Worm (Caenorhabditis elegans) whole organism, late embryonic: ENCODE data around the gene Y51H4A.25.

ENCODE experiments used
- ama-1 ChIP-seq: fragments of 150-350 bp; optimal IDR thresholded peaks from 2 replicates; lab custom pipeline; 2014
- ceh-48 ChIP-seq: sonication (generic microtip); optimal IDR thresholded peaks from 2 replicates; lab custom pipeline; 2016; ENCODE audit warnings: missing genetic modification characterization, inconsistent platforms, missing compliant biosample characterization
- ceh-9 ChIP-seq: sonication (generic microtip); optimal IDR thresholded peaks from 2 replicates; lab custom pipeline; 2016; ENCODE audit warnings: mild to moderate bottlenecking, missing genetic modification characterization, inconsistent platforms, missing compliant biosample characterization
- che-1 ChIP-seq: sonication (generic microtip); optimal IDR thresholded peaks from 2 replicates; lab custom pipeline; 2016; ENCODE audit warnings: mild to moderate bottlenecking, missing genetic modification characterization, missing compliant biosample characterization
- dmd-4 ChIP-seq: sonication (generic microtip); optimal IDR thresholded peaks from 2 replicates; lab custom pipeline; 2016; ENCODE audit warnings: borderline replicate concordance, missing genetic modification characterization, missing compliant biosample characterization
- dve-1 ChIP-seq: sonication (generic microtip); optimal IDR thresholded peaks from 2 replicates; lab custom pipeline; 2017; ENCODE audit warnings: antibody characterized with exemption, mild to moderate bottlenecking, missing genetic modification characterization, missing compliant biosample characterization
- ets-4 ChIP-seq: sonication (generic microtip); optimal IDR thresholded peaks from 2 replicates; lab custom pipeline; 2016; ENCODE audit warnings: missing genetic modification characterization, missing compliant biosample characterization
- fkh-10 ChIP-seq: fragments of 150-350 bp; optimal IDR thresholded peaks from 2 replicates; lab custom pipeline; 2014; ENCODE audit warnings: missing biosample characterization, missing genetic modification reagents, missing genetic modification characterization
- hlh-30 ChIP-seq: sonication (generic microtip); optimal IDR thresholded peaks from 2 replicates; lab custom pipeline; 2017; ENCODE audit warnings: antibody characterized with exemption, missing genetic modification characterization, missing compliant biosample characterization; ENCODE audit not compliant: insufficient read depth
- nfya-1 ChIP-seq: sonication (generic microtip); optimal IDR thresholded peaks from 2 replicates; lab custom pipeline; 2017; ENCODE audit warnings: missing genetic modification characterization, mild to moderate bottlenecking, missing compliant biosample characterization, antibody characterized with exemption, moderate library complexity
- pag-3 ChIP-seq: sonication (generic microtip); optimal IDR thresholded peaks from 2 replicates; lab custom pipeline; 2016; ENCODE audit warnings: missing compliant biosample characterization, missing genetic modification characterization, borderline replicate concordance
- pqm-1 ChIP-seq: sonication (generic microtip); optimal IDR thresholded peaks from 2 replicates; lab custom pipeline; 2016; ENCODE audit warnings: missing genetic modification characterization, missing compliant biosample characterization
- sox-4 ChIP-seq: sonication (generic microtip); optimal IDR thresholded peaks from 2 replicates; lab custom pipeline; 2017; ENCODE audit warnings: mild to moderate bottlenecking, missing genetic modification characterization, inconsistent platforms, missing compliant biosample characterization
- unc-55 ChIP-seq: sonication (generic microtip); optimal IDR thresholded peaks from 2 replicates; lab custom pipeline; 2017; ENCODE audit warnings: missing biosample characterization, missing genetic modification reagents, missing genetic modification characterization

DNA sequence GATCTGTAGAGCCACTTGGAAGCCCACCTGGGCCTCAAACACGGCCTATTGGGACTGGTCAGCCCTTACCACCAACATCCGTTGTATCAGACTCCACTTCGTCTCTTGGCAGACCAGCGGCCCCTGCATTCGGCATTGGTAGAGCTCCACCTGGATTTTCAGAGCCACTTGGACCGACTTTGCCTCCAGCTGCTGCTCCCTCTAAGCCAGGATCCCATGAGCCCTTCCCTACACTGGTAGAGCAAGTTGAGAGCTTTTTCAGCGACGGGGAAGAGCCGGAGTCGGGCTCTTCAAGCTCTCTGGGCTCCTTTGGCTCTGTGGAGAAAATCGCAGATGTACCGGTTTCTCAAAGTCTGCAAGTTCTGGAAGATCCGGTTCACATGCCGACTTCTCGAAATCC is 42.5 kb downstream of the Y51H4A.25 start:
- TF ChIP-seq fkh-10 (GFP tag; lab: Kevin White, UChicago) (no peak), pag-3 (no peak), pqm-1 (tag; lab: Kevin White, UChicago) (no peak), hlh-30 (no peak), dmd-4 (tag; lab: Kevin White, UChicago) (no peak), ama-1 (lab: Kevin White, UChicago) (no peak), dve-1 (tag; lab: Kevin White, UChicago) (no peak), unc-55 (no peak), ceh-9 (tag; lab: Kevin White, UChicago) (no peak), ets-4 (tag; lab: Kevin White, UChicago) (no peak), che-1 (tag; lab: Kevin White, UChicago) (no peak), sox-4 (tag; lab: Kevin White, UChicago) (no peak), ceh-48 (tag; lab: Kevin White, UChicago) (no peak), nfya-1 (no peak)
